Fruit fly (Drosophila melanogaster) whole organism, pupa: ENCODE data around the gene Cubn.
A peak's percentile ranks its signal among the peaks of the same experiment; 100 is the strongest.

ENCODE experiments used
- CG10348 ChIP-seq: fragments of 200-800 bp; sonication (Bioruptor generic); IDR thresholded peaks from 2 replicates; pipeline ENCODE4 v1.3.6; 2022; ENCODE audit warnings: missing biosample characterization, missing genetic modification characterization
- CG12605 ChIP-seq: fragments of 200-800 bp; sonication (Bioruptor generic); IDR thresholded peaks from 2 replicates; pipeline ENCODE4 v1.3.6; 2022; ENCODE audit warnings: missing biosample characterization, missing genetic modification characterization
- CG13204 ChIP-seq: fragments of 200-800 bp; sonication (Bioruptor generic); optimal IDR thresholded peaks from 2 replicates; lab custom pipeline; 2018; ENCODE audit warnings: missing biosample characterization, mild to moderate bottlenecking, missing genetic modification characterization, moderate library complexity
- CG14655 ChIP-seq: fragments of 200-800 bp; sonication (Bioruptor generic); optimal IDR thresholded peaks from 3 replicates; lab custom pipeline; 2017; ENCODE audit warnings: mild to moderate bottlenecking, missing biosample characterization, missing genetic modification reagents, missing genetic modification characterization
- CG15710 ChIP-seq: fragments of 200-800 bp; sonication (Bioruptor generic); optimal IDR thresholded peaks from 2 replicates; lab custom pipeline; 2018; ENCODE audit warnings: missing biosample characterization, mild to moderate bottlenecking, missing genetic modification characterization, moderate library complexity
- CG17806 ChIP-seq: fragments of 200-800 bp; sonication (Bioruptor generic); optimal IDR thresholded peaks from 2 replicates; lab custom pipeline; 2018; ENCODE audit warnings: missing biosample characterization, mild to moderate bottlenecking, missing genetic modification characterization, moderate library complexity
- CG32121 ChIP-seq: fragments of 200-800 bp; sonication (Bioruptor generic); IDR thresholded peaks from 2 replicates; pipeline ENCODE4 v1.3.6; 2022; ENCODE audit warnings: missing biosample characterization, missing genetic modification characterization
- CG34367 ChIP-seq: fragments of 200-800 bp; sonication (Bioruptor generic); optimal IDR thresholded peaks from 2 replicates; lab custom pipeline; 2018; ENCODE audit warnings: missing biosample characterization, mild to moderate bottlenecking, missing genetic modification characterization
- CG4496 ChIP-seq: fragments of 200-800 bp; sonication (Bioruptor generic); IDR thresholded peaks from 3 replicates; pipeline ENCODE4 v1.3.6; 2022; ENCODE audit warnings: missing biosample characterization, missing genetic modification characterization
- CG8159 ChIP-seq: fragments of 200-800 bp; sonication (Bioruptor generic); optimal IDR thresholded peaks from 3 replicates; lab custom pipeline; 2018; ENCODE audit warnings: missing biosample characterization, mild to moderate bottlenecking, missing genetic modification characterization, moderate library complexity
- CG8301 ChIP-seq: fragments of 200-800 bp; sonication (Bioruptor generic); optimal IDR thresholded peaks from 2 replicates; lab custom pipeline; 2018; ENCODE audit warnings: missing biosample characterization, mild to moderate bottlenecking, missing genetic modification characterization
- CG9948 ChIP-seq: fragments of 200-800 bp; sonication (Bioruptor generic); optimal IDR thresholded peaks from 2 replicates; lab custom pipeline; 2018; ENCODE audit warnings: missing biosample characterization, mild to moderate bottlenecking, missing genetic modification characterization, moderate library complexity
- EcR ChIP-seq: fragments of 200-800 bp; sonication (Bioruptor generic); optimal IDR thresholded peaks from 3 replicates; lab custom pipeline; 2019; ENCODE audit warnings: missing biosample characterization, missing genetic modification characterization, mild to moderate bottlenecking, moderate library complexity, missing genetic modification reagents
- Ets98B ChIP-seq: fragments of 200-800 bp; sonication (Bioruptor generic); IDR thresholded peaks from 2 replicates; pipeline ENCODE4 v1.3.6; 2022; ENCODE audit warnings: missing biosample characterization, missing genetic modification characterization
- Pif1A ChIP-seq: fragments of 200-800 bp; sonication (Bioruptor generic); optimal IDR thresholded peaks from 3 replicates; lab custom pipeline; 2016; ENCODE audit warnings: missing biosample characterization, missing genetic modification characterization
- Pif1B ChIP-seq: fragments of 200-800 bp; sonication (Bioruptor generic); optimal IDR thresholded peaks from 3 replicates; lab custom pipeline; 2016; ENCODE audit warnings: missing biosample characterization, missing genetic modification characterization
- Snoo ChIP-seq: fragments of 200-800 bp; sonication (Bioruptor generic); optimal IDR thresholded peaks from 3 replicates; lab custom pipeline; 2017; ENCODE audit warnings: missing biosample characterization, mild to moderate bottlenecking, missing genetic modification characterization, inconsistent platforms
- fd96Ca ChIP-seq: fragments of 200-800 bp; sonication (Bioruptor generic); IDR thresholded peaks from 3 replicates; pipeline ENCODE4 v1.3.6; 2022; ENCODE audit warnings: missing biosample characterization, missing genetic modification characterization
- gl ChIP-seq: fragments of 200-800 bp; sonication (Bioruptor generic); optimal IDR thresholded peaks from 2 replicates; lab custom pipeline; 2018; ENCODE audit warnings: missing biosample characterization, mild to moderate bottlenecking, missing genetic modification characterization

The Cubn gene

DNA sequence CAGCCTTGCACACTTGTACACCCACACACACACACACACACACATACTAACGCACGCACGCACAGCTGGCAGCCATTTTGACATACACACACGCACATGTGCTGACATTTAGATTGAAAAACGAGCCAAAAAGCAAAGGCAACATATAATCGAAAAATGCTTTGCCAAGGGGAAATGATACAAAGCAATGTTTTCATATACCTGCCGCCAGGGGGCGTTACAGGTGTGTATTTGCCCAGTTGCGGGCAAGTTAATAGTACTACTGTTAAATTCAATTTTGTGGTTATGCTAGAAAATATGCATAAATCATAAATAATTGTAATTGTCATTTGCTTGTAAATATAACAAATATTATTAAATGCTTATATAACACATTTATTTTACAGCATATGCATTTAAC is 38.7 kb downstream of the Cubn start:
- no peak for TF ChIP-seq Ets98B (GFP tag; lab: Robert Waterston, UW)
- TF ChIP-seq CG8159 (tag; lab: Kevin White, UChicago), result no peak
- no peak for TF ChIP-seq CG15710 (tag; lab: Kevin White, UChicago)
- TF ChIP-seq Snoo (tag; lab: Kevin White, UChicago), result no peak
- no peak for TF ChIP-seq CG17806 (tag; lab: Kevin White, UChicago)
- no peak for TF ChIP-seq CG9948 (tag; lab: Kevin White, UChicago)
- no peak for TF ChIP-seq CG4496 (GFP tag; lab: Robert Waterston, UW)
- no peak for TF ChIP-seq CG12605
- no peak for TF ChIP-seq fd96Ca (GFP tag; lab: Robert Waterston, UW)
- no peak for TF ChIP-seq gl (tag; lab: Kevin White, UChicago)
- no peak for TF ChIP-seq Pif1B (GFP tag; lab: Kevin White, UChicago)
- TF ChIP-seq Pif1A (GFP tag; lab: Kevin White, UChicago), result no peak

- TF ChIP-seq CG10348 (GFP tag; lab: Robert Waterston, UW) (no peak), CG15710 (tag; lab: Kevin White, UChicago) (peak; percentile 12), CG8159 (tag; lab: Kevin White, UChicago) (peak; percentile 12)
These were observed 39.2 kb downstream of the Cubn start for dm6 chrX:9531869-9532268.

- no peak for TF ChIP-seq Snoo (tag; lab: Kevin White, UChicago)
- no peak for TF ChIP-seq Pif1A (GFP tag; lab: Kevin White, UChicago)
- no peak for TF ChIP-seq CG32121
- TF ChIP-seq CG9948 (tag; lab: Kevin White, UChicago), result no peak
- no peak for TF ChIP-seq Ets98B (GFP tag; lab: Robert Waterston, UW)
- no peak for TF ChIP-seq CG14655 (GFP tag; lab: Kevin White, UChicago)
- TF ChIP-seq, all 21 proteins: peak for 0
These were observed 47.6 kb downstream of the Cubn start for dm6 chrX:9523543-9523942.

dm6 chrX:9520175-9520574 is 50.9 kb downstream of the Cubn start:
- TF ChIP-seq Ets98B (GFP tag; lab: Robert Waterston, UW) (no peak), CG12605 (no peak), CG4496 (GFP tag; lab: Robert Waterston, UW) (no peak), fd96Ca (GFP tag; lab: Robert Waterston, UW) (no peak), Pif1A (GFP tag; lab: Kevin White, UChicago) (no peak), CG14655 (GFP tag; lab: Kevin White, UChicago) (no peak), CG13204 (GFP tag; lab: Kevin White, UChicago) (no peak), CG9948 (tag; lab: Kevin White, UChicago) (no peak), EcR (GFP tag; lab: Kevin White, UChicago) (no peak), CG17806 (tag; lab: Kevin White, UChicago) (no peak), CG32121 (no peak), Snoo (tag; lab: Kevin White, UChicago) (no peak)

DNA sequence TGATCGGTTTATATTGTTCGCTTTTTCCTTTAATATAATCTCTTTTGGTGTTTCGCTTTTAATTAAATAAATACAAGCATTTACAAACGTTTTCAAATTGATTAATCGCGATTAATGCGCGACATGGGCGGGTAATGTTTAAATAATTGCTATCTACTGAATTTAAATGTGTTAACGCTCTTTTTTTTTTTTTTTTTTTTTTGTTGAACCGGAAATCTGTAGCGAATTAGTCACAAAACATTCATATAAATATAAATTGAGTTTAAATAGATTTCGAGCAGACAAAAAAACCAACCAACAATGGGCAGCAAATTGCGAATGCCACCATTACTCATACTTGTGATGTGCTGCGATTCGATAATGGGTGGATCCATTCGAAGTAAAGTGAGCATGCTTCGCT is 59.9 kb downstream of the Cubn start, which contains the start of gene CG34028:
TSS of gene CG34028 (plus strand) at position 301 of the 400 bp plus-strand sequence.
- TF ChIP-seq CG14655 (GFP tag; lab: Kevin White, UChicago), result no peak
- no peak for TF ChIP-seq CG8159 (tag; lab: Kevin White, UChicago)
- TF ChIP-seq CG4496 (GFP tag; lab: Robert Waterston, UW), result no peak
- TF ChIP-seq EcR (GFP tag; lab: Kevin White, UChicago), result no peak
- no peak for TF ChIP-seq Ets98B (GFP tag; lab: Robert Waterston, UW)
- TF ChIP-seq CG8301 (tag; lab: Kevin White, UChicago), result no peak
- TF ChIP-seq Pif1B (GFP tag; lab: Kevin White, UChicago), result no peak
- TF ChIP-seq Snoo (tag; lab: Kevin White, UChicago), result no peak
- TF ChIP-seq CG17806 (tag; lab: Kevin White, UChicago), result no peak
- TF ChIP-seq CG34367 (tag; lab: Kevin White, UChicago), result no peak
- TF ChIP-seq CG12605, result no peak
- TF ChIP-seq gl (tag; lab: Kevin White, UChicago), result no peak
- TF ChIP-seq CG9948 (tag; lab: Kevin White, UChicago), result no peak
- no peak for TF ChIP-seq CG13204 (GFP tag; lab: Kevin White, UChicago)
